Worm (Caenorhabditis elegans): ENCODE results near the gene fbxa-100.

- no peak for TF ChIP-seq him-1 (tag; optimal IDR thresholded peaks at IDR 0.05)
- TF ChIP-seq dao-5 (tag; optimal IDR thresholded peaks at IDR 0.05), result no peak
These were observed 18.1 kb upstream of the fbxa-100 start for ce11 chrV:16080039-16080438.

Measured in whole organism, L4/young adult.